Worm (Caenorhabditis elegans) whole organism, L3 larva: ENCODE measurements around the gene F46F2.3.

ENCODE experiments used
- aly-2 ChIP-seq: fragments of 150-350 bp; optimal IDR thresholded peaks from 2 replicates; lab custom pipeline; 2014; ENCODE audit warnings: missing biosample characterization, missing genetic modification characterization
- ama-1 ChIP-seq: fragments of 150-350 bp; optimal IDR thresholded peaks from 2 replicates; lab custom pipeline; 2018
- ceh-82 ChIP-seq: fragments of 150-350 bp; optimal IDR thresholded peaks from 2 replicates; lab custom pipeline; 2014; ENCODE audit warnings: missing biosample characterization, missing genetic modification characterization
- fkh-10 ChIP-seq: sonication (generic microtip); optimal IDR thresholded peaks from 2 replicates; lab custom pipeline; 2017; ENCODE audit warnings: missing biosample characterization, missing genetic modification reagents, missing genetic modification characterization
- nhr-11 ChIP-seq: fragments of 150-350 bp; optimal IDR thresholded peaks from 2 replicates; lab custom pipeline; 2014; ENCODE audit warnings: missing biosample characterization, missing genetic modification characterization
- skn-1 ChIP-seq: fragments of 150-350 bp; optimal IDR thresholded peaks from 2 replicates; lab custom pipeline; 2014; ENCODE audit warnings: missing biosample characterization, missing genetic modification characterization
- tbx-2 ChIP-seq: sonication (generic microtip); optimal IDR thresholded peaks from 2 replicates; lab custom pipeline; 2016; ENCODE audit warnings: mild to moderate bottlenecking, missing genetic modification characterization, missing compliant biosample characterization
- unc-62 ChIP-seq: fragments of 150-350 bp; sonication (generic microtip); optimal IDR thresholded peaks from 4 replicates; lab custom pipeline; 2014; ENCODE audit warnings: missing biosample characterization, missing genetic modification reagents, missing genetic modification characterization
- ztf-11 ChIP-seq: fragments of 150-350 bp; optimal IDR thresholded peaks from 2 replicates; lab custom pipeline; 2014; ENCODE audit warnings: missing biosample characterization, missing genetic modification characterization

ce11 chrX:15309138-15309537 lies 49.1 kb upstream of the F46F2.3 start, which contains the start of gene nhr-91:
- TF ChIP-seq nhr-11 (tag; lab: Kevin White, UChicago) (no peak), fkh-10 (GFP tag; lab: Kevin White, UChicago) (no peak), unc-62 (GFP tag; lab: Kevin White, UChicago) (no peak), tbx-2 (tag; lab: Kevin White, UChicago) (no peak), ceh-82 (tag; lab: Kevin White, UChicago) (no peak), skn-1 (tag; lab: Kevin White, UChicago) (no peak), aly-2 (no peak), ama-1 (lab: Kevin White, UChicago) (no peak), ztf-11 (tag; lab: Kevin White, UChicago) (no peak)
